Worm (Caenorhabditis elegans) whole organism, midembryonic: ENCODE measurements around the gene srsx-14.

Experiments used
- cog-1 ChIP-seq: sonication (generic microtip); optimal IDR thresholded peaks from 2 replicates; lab custom pipeline; 2016; ENCODE audit warnings: missing genetic modification characterization, missing compliant biosample characterization
- flt-1 ChIP-seq: fragments of 200-800 bp; sonication (Bioruptor generic); IDR thresholded peaks from 2 replicates; pipeline ENCODE4 v1.3.6; 2022; ENCODE audit warnings: missing genetic modification characterization, missing compliant biosample characterization
- klf-2 ChIP-seq: fragments of 200-800 bp; sonication (Bioruptor generic); conservative IDR thresholded peaks from 2 replicates; pipeline ENCODE4 v1.3.6; 2022; ENCODE audit warnings: missing genetic modification reagents, missing genetic modification characterization, missing compliant biosample characterization
- tab-1 ChIP-seq: fragments of 200-800 bp; sonication (Bioruptor generic); IDR thresholded peaks from 2 replicates; pipeline ENCODE4 v1.3.6; 2022; ENCODE audit warnings: missing genetic modification characterization, missing compliant biosample characterization

- TF ChIP-seq flt-1 (GFP tag; lab: Robert Waterston, UW) (no peak), tab-1 (GFP tag; lab: Robert Waterston, UW) (no peak), klf-2 (no peak), cog-1 (tag; lab: Kevin White, UChicago) (no peak)
Measured at ce11 chrIV:5650761-5651332, 23.9 kb upstream of the srsx-14 start.
